Worm (Caenorhabditis elegans) whole organism, mixed stage, embryonic: Measurements from ENCODE around the gene T14B4.8.

Experiments
- M03D4.4 ChIP-seq: sonication (generic microtip); optimal IDR thresholded peaks from 2 replicates; lab custom pipeline; 2017; ENCODE audit warnings: mild to moderate bottlenecking, missing genetic modification characterization, missing compliant biosample characterization
- bed-3 ChIP-seq: fragments of 200-800 bp; sonication (Bioruptor generic); optimal IDR thresholded peaks from 3 replicates; lab custom pipeline; 2018; ENCODE audit warnings: mild to moderate bottlenecking, missing genetic modification characterization, moderate library complexity, missing compliant biosample characterization
- blmp-1 ChIP-seq: fragments of 150-350 bp; optimal IDR thresholded peaks from 2 replicates; lab custom pipeline; 2014; ENCODE audit warnings: missing biosample characterization, missing genetic modification characterization
- ceh-39 ChIP-seq: fragments of 150-350 bp; optimal IDR thresholded peaks from 2 replicates; lab custom pipeline; 2014; ENCODE audit warnings: missing biosample characterization, missing genetic modification characterization
- ceh-43 ChIP-seq: fragments of 200-800 bp; sonication (Bioruptor generic); optimal IDR thresholded peaks from 2 replicates; lab custom pipeline; 2018; ENCODE audit warnings: mild to moderate bottlenecking, missing genetic modification characterization, moderate library complexity, missing compliant biosample characterization
- ceh-83 ChIP-seq: fragments of 200-800 bp; sonication (Bioruptor generic); optimal IDR thresholded peaks from 2 replicates; lab custom pipeline; 2018; ENCODE audit warnings: mild to moderate bottlenecking, missing genetic modification characterization, missing compliant biosample characterization
- ces-1 ChIP-seq: fragments of 150-350 bp; optimal IDR thresholded peaks from 2 replicates; lab custom pipeline; 2014; ENCODE audit warnings: missing biosample characterization, missing genetic modification reagents, missing genetic modification characterization
- cnd-1 ChIP-seq: fragments of 200-800 bp; sonication (Bioruptor generic); optimal IDR thresholded peaks from 2 replicates; lab custom pipeline; 2018; ENCODE audit warnings: mild to moderate bottlenecking, missing genetic modification characterization, missing compliant biosample characterization
- drap-1 ChIP-seq: fragments of 200-800 bp; sonication (Bioruptor generic); optimal IDR thresholded peaks from 3 replicates; lab custom pipeline; 2018; ENCODE audit warnings: mild to moderate bottlenecking, missing genetic modification characterization, missing compliant biosample characterization
- elt-1 ChIP-seq: sonication (generic microtip); optimal IDR thresholded peaks from 2 replicates; lab custom pipeline; 2017; ENCODE audit warnings: missing genetic modification characterization, mild to moderate bottlenecking, missing compliant biosample characterization, antibody characterized with exemption, moderate library complexity, borderline replicate concordance; ENCODE audit not compliant: insufficient read depth
- elt-3 ChIP-seq: fragments of 150-350 bp; optimal IDR thresholded peaks from 2 replicates; lab custom pipeline; 2014; ENCODE audit warnings: missing biosample characterization, missing genetic modification characterization
- flh-1 ChIP-seq: fragments of 200-800 bp; sonication (Bioruptor generic); optimal IDR thresholded peaks from 2 replicates; lab custom pipeline; 2018; ENCODE audit warnings: mild to moderate bottlenecking, missing genetic modification characterization, moderate library complexity, missing compliant biosample characterization
- ham-2 ChIP-seq: fragments of 200-800 bp; sonication (Bioruptor generic); optimal IDR thresholded peaks from 2 replicates; lab custom pipeline; 2018; ENCODE audit warnings: mild to moderate bottlenecking, missing genetic modification characterization, missing compliant biosample characterization
- hlh-1 ChIP-seq: fragments of 150-350 bp; optimal IDR thresholded peaks from 2 replicates; lab custom pipeline; 2014; ENCODE audit warnings: missing biosample characterization, missing genetic modification reagents, missing genetic modification characterization
- lin-13 ChIP-seq: fragments of 150-350 bp; optimal IDR thresholded peaks from 2 replicates; lab custom pipeline; 2014; ENCODE audit warnings: missing biosample characterization, missing genetic modification characterization
- lin-32 ChIP-seq: fragments of 200-800 bp; sonication (Bioruptor generic); optimal IDR thresholded peaks from 2 replicates; lab custom pipeline; 2018; ENCODE audit warnings: mild to moderate bottlenecking, missing genetic modification characterization, missing compliant biosample characterization
- lsy-2 ChIP-seq: fragments of 150-350 bp; optimal IDR thresholded peaks from 2 replicates; lab custom pipeline; 2014; ENCODE audit warnings: missing biosample characterization, missing genetic modification characterization
- mab-5 ChIP-seq: fragments of 150-350 bp; optimal IDR thresholded peaks from 2 replicates; lab custom pipeline; 2014; ENCODE audit warnings: missing biosample characterization, missing genetic modification characterization
- mep-1 ChIP-seq: fragments of 150-350 bp; optimal IDR thresholded peaks from 2 replicates; lab custom pipeline; 2017; ENCODE audit warnings: missing biosample characterization, missing genetic modification reagents, missing genetic modification characterization, inconsistent platforms
- mls-2 ChIP-seq: sonication (generic microtip); optimal IDR thresholded peaks from 2 replicates; lab custom pipeline; 2016; ENCODE audit warnings: mild to moderate bottlenecking, missing genetic modification characterization, moderate library complexity, missing compliant biosample characterization
- nhr-12 ChIP-seq: fragments of 150-350 bp; optimal IDR thresholded peaks from 2 replicates; lab custom pipeline; 2014; ENCODE audit warnings: missing biosample characterization, missing genetic modification characterization
- nhr-2 ChIP-seq: fragments of 150-350 bp; optimal IDR thresholded peaks from 2 replicates; lab custom pipeline; 2014; ENCODE audit warnings: missing biosample characterization, missing genetic modification characterization
- nhr-237 ChIP-seq: fragments of 150-350 bp; optimal IDR thresholded peaks from 2 replicates; lab custom pipeline; 2014; ENCODE audit warnings: missing biosample characterization, missing genetic modification characterization
- nhr-28 ChIP-seq: fragments of 150-350 bp; optimal IDR thresholded peaks from 2 replicates; lab custom pipeline; 2014; ENCODE audit warnings: missing biosample characterization, missing genetic modification characterization
- nhr-76 ChIP-seq: sonication (generic microtip); optimal IDR thresholded peaks from 2 replicates; lab custom pipeline; 2017; ENCODE audit warnings: missing biosample characterization, missing genetic modification characterization
- pha-4 ChIP-seq: fragments of 150-350 bp; optimal IDR thresholded peaks from 2 replicates; lab custom pipeline; 2018; ENCODE audit warnings: missing biosample characterization, missing genetic modification reagents, missing genetic modification characterization
- sem-2 ChIP-seq: fragments of 200-800 bp; sonication (Bioruptor generic); optimal IDR thresholded peaks from 2 replicates; lab custom pipeline; 2018; ENCODE audit warnings: mild to moderate bottlenecking, missing genetic modification characterization, missing compliant biosample characterization
- snpc-4 ChIP-seq: fragments of 150-350 bp; optimal IDR thresholded peaks from 2 replicates; lab custom pipeline; 2014; ENCODE audit warnings: missing biosample characterization, missing genetic modification characterization
- sptf-1 ChIP-seq: sonication (generic microtip); optimal IDR thresholded peaks from 2 replicates; lab custom pipeline; 2017; ENCODE audit warnings: mild to moderate bottlenecking, missing genetic modification characterization, moderate library complexity, missing compliant biosample characterization
- tbx-8 ChIP-seq: fragments of 200-800 bp; sonication (Bioruptor generic); optimal IDR thresholded peaks from 2 replicates; lab custom pipeline; 2018; ENCODE audit warnings: mild to moderate bottlenecking, missing genetic modification characterization, moderate library complexity, missing compliant biosample characterization
- unc-120 ChIP-seq: sonication (generic microtip); optimal IDR thresholded peaks from 2 replicates; lab custom pipeline; 2017; ENCODE audit warnings: missing genetic modification characterization, missing compliant biosample characterization; ENCODE audit not compliant: poor library complexity, severe bottlenecking
- unc-39 ChIP-seq: fragments of 150-350 bp; optimal IDR thresholded peaks from 2 replicates; lab custom pipeline; 2014; ENCODE audit warnings: missing biosample characterization, missing genetic modification characterization
- unc-62 ChIP-seq: fragments of 150-350 bp; optimal IDR thresholded peaks from 2 replicates; lab custom pipeline; 2014; ENCODE audit warnings: missing biosample characterization, missing genetic modification reagents, missing genetic modification characterization
- zip-8 ChIP-seq: fragments of 150-350 bp; optimal IDR thresholded peaks from 2 replicates; lab custom pipeline; 2014; ENCODE audit warnings: missing biosample characterization, missing genetic modification characterization
- ztf-11 ChIP-seq: fragments of 150-350 bp; optimal IDR thresholded peaks from 2 replicates; lab custom pipeline; 2014; ENCODE audit warnings: missing biosample characterization, missing genetic modification characterization

The T14B4.8 gene

ce11 chrII:6718221-6718620, 11.0 kb downstream of the T14B4.8 start, which contains the start of gene tsp-10:
TSS of gene tsp-10 (plus strand) at chrII:6718586.
- TF ChIP-seq unc-39 (no peak), mab-5 (tag; lab: Kevin White, UChicago) (no peak), drap-1 (GFP tag; lab: Kevin White, UChicago) (no peak), tbx-8 (GFP tag; lab: Kevin White, UChicago) (no peak), elt-3 (no peak), unc-120 (tag; lab: Kevin White, UChicago) (no peak), cnd-1 (tag; lab: Kevin White, UChicago) (no peak), elt-1 (no peak)

DNA sequence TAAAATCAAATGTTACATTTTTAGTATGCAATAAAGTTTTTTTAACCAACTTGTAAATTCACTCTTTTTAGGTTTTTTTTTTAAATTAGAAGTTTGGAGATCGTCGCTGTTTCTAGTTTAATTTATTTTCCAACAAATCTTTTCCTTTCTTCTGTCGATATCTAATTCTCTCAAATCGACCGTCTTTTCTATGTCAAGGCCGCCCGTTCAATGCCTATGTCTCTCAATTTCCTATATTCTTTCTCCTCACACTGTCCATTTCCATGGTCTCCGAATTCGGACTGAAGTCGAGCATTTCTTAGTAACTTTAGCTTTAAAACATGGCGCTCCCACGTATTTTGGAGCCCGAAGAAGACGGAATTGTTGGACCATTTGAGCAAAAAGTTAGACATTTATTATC, 12.6 kb downstream of the T14B4.8 start, which contains the start of the genes T14B4.5 and T14B4.20:
Gene T14B4.5, plus strand, starts transcription at position 226 of the 400 bp plus-strand sequence.
Gene T14B4.20, plus strand, starts transcription at position 264 of the 400 bp plus-strand sequence.
- TF ChIP-seq bed-3 (GFP tag; lab: Kevin White, UChicago) (no peak), ceh-43 (no peak), lsy-2 (no peak), ztf-11 (tag; lab: Kevin White, UChicago) (no peak)

DNA sequence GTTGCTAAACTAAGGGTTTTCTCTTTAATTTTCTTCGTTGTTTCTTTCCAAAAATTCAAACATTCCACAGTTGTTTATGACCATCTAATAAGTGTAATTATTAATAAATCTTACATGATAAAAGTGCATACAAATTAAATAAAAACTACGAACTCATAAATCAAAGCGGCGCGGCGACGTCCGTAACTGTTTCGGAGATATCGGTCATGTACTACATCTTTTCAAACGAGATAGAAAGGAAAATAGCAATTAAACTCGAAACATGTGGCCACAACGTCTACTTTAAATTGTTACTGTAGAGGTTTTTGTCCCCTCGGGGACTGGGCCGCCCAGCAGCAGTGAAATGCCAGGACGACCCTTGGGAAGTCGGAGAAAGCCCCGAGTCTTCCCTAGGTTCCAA, 13.3 kb downstream of the T14B4.8 start:
- no peak for TF ChIP-seq unc-39
- TF ChIP-seq nhr-28 (tag; lab: Kevin White, UChicago): no peak
- TF ChIP-seq elt-1: no peak
- no peak for TF ChIP-seq flh-1
- no peak for TF ChIP-seq cnd-1 (tag; lab: Kevin White, UChicago)
- no peak for TF ChIP-seq ceh-83 (GFP tag; lab: Kevin White, UChicago)
- no peak for TF ChIP-seq ztf-11 (tag; lab: Kevin White, UChicago)
- no peak for TF ChIP-seq unc-120 (tag; lab: Kevin White, UChicago)
- TF ChIP-seq bed-3 (GFP tag; lab: Kevin White, UChicago): no peak
- TF ChIP-seq sem-2 (GFP tag; lab: Kevin White, UChicago): no peak
- no peak for TF ChIP-seq mls-2 (tag; lab: Kevin White, UChicago)
- no peak for TF ChIP-seq snpc-4 (tag; lab: Kevin White, UChicago)
- no peak for TF ChIP-seq mab-5 (tag; lab: Kevin White, UChicago)
- TF ChIP-seq lsy-2: no peak
- no peak for TF ChIP-seq mep-1 (tag; lab: Kevin White, UChicago)
- no peak for TF ChIP-seq blmp-1 (tag; lab: Kevin White, UChicago)

- TF ChIP-seq sptf-1 (tag; lab: Kevin White, UChicago): no peak
- no peak for TF ChIP-seq mls-2 (tag; lab: Kevin White, UChicago)
- peak; percentile 34 for TF ChIP-seq elt-3
- TF ChIP-seq unc-62 (GFP tag; lab: Kevin White, UChicago): peak; percentile 23
- TF ChIP-seq nhr-2: no peak
- TF ChIP-seq ces-1: no peak
- TF ChIP-seq elt-1: peak; percentile 8
- TF ChIP-seq nhr-12 (tag; lab: Kevin White, UChicago): no peak
- no peak for TF ChIP-seq snpc-4 (tag; lab: Kevin White, UChicago)
- TF ChIP-seq ztf-11 (tag; lab: Kevin White, UChicago): no peak
- TF ChIP-seq ceh-43: no peak
- TF ChIP-seq M03D4.4 (tag; lab: Kevin White, UChicago): no peak
- TF ChIP-seq ceh-39 (tag; lab: Kevin White, UChicago): no peak
- peak; percentile 82 for TF ChIP-seq blmp-1 (tag; lab: Kevin White, UChicago)
- no peak for TF ChIP-seq nhr-28 (tag; lab: Kevin White, UChicago)
- TF ChIP-seq cnd-1 (tag; lab: Kevin White, UChicago): no peak
- TF ChIP-seq unc-120 (tag; lab: Kevin White, UChicago): no peak
Observed at ce11 chrII:6713832-6714342, 15.3 kb downstream of the T14B4.8 start, which contains the start of gene dpy-2. TSS of gene dpy-2 (plus strand) at chrII:6714292.

DNA sequence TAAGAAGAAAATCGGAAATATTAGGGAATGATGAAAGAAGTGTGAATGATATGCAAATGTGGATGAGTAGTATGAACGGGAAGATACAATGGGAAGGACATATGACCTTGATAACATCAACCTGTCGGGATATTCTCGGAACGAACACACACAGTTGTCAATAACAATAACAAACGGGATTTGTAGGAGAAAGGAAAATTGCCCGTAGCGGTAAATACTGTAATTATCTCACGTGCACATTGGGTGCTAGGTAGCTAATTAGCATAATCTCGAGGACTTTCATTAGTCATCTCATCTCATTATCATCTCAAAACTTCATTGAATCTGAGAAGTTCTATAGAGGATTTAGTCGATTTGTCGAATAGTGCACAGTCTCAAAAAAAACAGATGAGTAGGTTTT, 16.2 kb downstream of the T14B4.8 start:
- TF ChIP-seq sem-2 (GFP tag; lab: Kevin White, UChicago): no peak
- TF ChIP-seq nhr-237: no peak
- peak; percentile 84 for TF ChIP-seq ham-2
- TF ChIP-seq M03D4.4 (tag; lab: Kevin White, UChicago): no peak
- TF ChIP-seq nhr-2: no peak
- TF ChIP-seq unc-62 (GFP tag; lab: Kevin White, UChicago): peak; percentile 32
- no peak for TF ChIP-seq tbx-8 (GFP tag; lab: Kevin White, UChicago)
- no peak for TF ChIP-seq zip-8 (tag; lab: Kevin White, UChicago)
- no peak for TF ChIP-seq unc-39
- no peak for TF ChIP-seq lin-32 (GFP tag; lab: Kevin White, UChicago)
- TF ChIP-seq ces-1: no peak
- no peak for TF ChIP-seq snpc-4 (tag; lab: Kevin White, UChicago)
- no peak for TF ChIP-seq nhr-76
- peak; percentile 51 for TF ChIP-seq elt-1
- TF ChIP-seq flh-1: no peak
- TF ChIP-seq unc-120 (tag; lab: Kevin White, UChicago): no peak
- TF ChIP-seq pha-4 (tag; lab: Kevin White, UChicago): no peak
- TF ChIP-seq hlh-1: no peak
- TF ChIP-seq blmp-1 (tag; lab: Kevin White, UChicago): no peak
- TF ChIP-seq mep-1 (tag; lab: Kevin White, UChicago): no peak
- no peak for TF ChIP-seq drap-1 (GFP tag; lab: Kevin White, UChicago)
- TF ChIP-seq lin-13: no peak
